Worm (Caenorhabditis elegans): ENCODE results near the gene ZK1307.7.

ce11 chrII:9684175-9684574 is 47.8 kb downstream of the ZK1307.7 start:
- no peak for TF ChIP-seq pha-4 (tag; optimal IDR thresholded peaks at IDR 0.05)
- no peak for TF ChIP-seq madf-2 (tag; optimal IDR thresholded peaks at IDR 0.05)
- TF ChIP-seq eyg-1 (tag; optimal IDR thresholded peaks at IDR 0.05), result no peak
- no peak for TF ChIP-seq nhr-11 (tag; optimal IDR thresholded peaks at IDR 0.05)
- TF ChIP-seq ttx-3 (tag; optimal IDR thresholded peaks at IDR 0.05), result no peak
- no peak for TF ChIP-seq ceh-2 (tag; optimal IDR thresholded peaks at IDR 0.05)
